Worm (Caenorhabditis elegans) whole organism, L4 larva: ENCODE data around the gene Y22D7AR.3.

ENCODE experiments used
- R02D3.7 ChIP-seq: fragments of 150-350 bp; sonication (generic microtip); optimal IDR thresholded peaks from 3 replicates; lab custom pipeline; 2014; ENCODE audit warnings: missing biosample characterization, missing genetic modification characterization
- Y105C5A.15 ChIP-seq: fragments of 200-800 bp; sonication (Bioruptor generic); IDR thresholded peaks from 2 replicates; pipeline ENCODE4 v1.3.6; 2022; ENCODE audit warnings: missing genetic modification characterization, missing compliant biosample characterization
- Y5F2A.4 ChIP-seq: fragments of 200-800 bp; sonication (Bioruptor generic); optimal IDR thresholded peaks from 2 replicates; lab custom pipeline; 2018; ENCODE audit warnings: mild to moderate bottlenecking, missing genetic modification characterization, missing compliant biosample characterization
- ZK546.5 ChIP-seq, 2 experiments: sonication (generic microtip); optimal IDR thresholded peaks; 2 replicates each; lab custom pipeline; 2017; ENCODE audit warnings: missing biosample characterization in 2 of 2, missing genetic modification characterization in 2 of 2
- aha-1 ChIP-seq: fragments of 150-350 bp; peaks from one replicate; lab custom pipeline; 2014; ENCODE audit warnings: missing biosample characterization, missing genetic modification characterization
- aly-2 ChIP-seq: sonication (generic microtip); optimal IDR thresholded peaks from 2 replicates; lab custom pipeline; 2018; ENCODE audit warnings: missing biosample characterization, missing genetic modification characterization
- arid-1 ChIP-seq: fragments of 200-800 bp; sonication (Bioruptor generic); conservative IDR thresholded peaks from 2 replicates; pipeline ENCODE4 v1.3.6; 2022; ENCODE audit warnings: missing genetic modification reagents, missing genetic modification characterization, missing compliant biosample characterization
- ceh-20 ChIP-seq: fragments of 200-800 bp; sonication (Bioruptor generic); IDR thresholded peaks from 2 replicates; pipeline ENCODE4 v1.3.6; 2022; ENCODE audit warnings: missing genetic modification reagents, missing genetic modification characterization, missing compliant biosample characterization
- ces-1 ChIP-seq: fragments of 150-350 bp; sonication (generic microtip); optimal IDR thresholded peaks from 4 replicates; lab custom pipeline; 2014; ENCODE audit warnings: missing biosample characterization, missing genetic modification reagents, missing genetic modification characterization
- daf-12 ChIP-seq: fragments of 150-350 bp; optimal IDR thresholded peaks from 2 replicates; lab custom pipeline; 2014; ENCODE audit warnings: missing biosample characterization, missing genetic modification reagents, missing genetic modification characterization
- daf-16 ChIP-seq, 3 experiments: sonication (generic microtip); optimal IDR thresholded peaks; 2 replicates each; lab custom pipeline; 2016 to 2017; ENCODE audit warnings: missing genetic modification characterization in 3 of 3, missing genetic modification reagents in 3 of 3, mild to moderate bottlenecking in 2 of 3, missing compliant biosample characterization in 2 of 3, missing biosample characterization in 1 of 3, moderate library complexity in 1 of 3
- dmd-6 ChIP-seq: fragments of 200-800 bp; sonication (Bioruptor generic); IDR thresholded peaks from 2 replicates; pipeline ENCODE4 v1.3.6; 2022; ENCODE audit warnings: missing genetic modification reagents, missing genetic modification characterization, missing compliant biosample characterization
- fos-1 ChIP-seq: fragments of 150-350 bp; optimal IDR thresholded peaks from 2 replicates; lab custom pipeline; 2014; ENCODE audit warnings: missing biosample characterization, missing genetic modification characterization
- gei-8 ChIP-seq: fragments of 200-800 bp; sonication (Bioruptor generic); optimal IDR thresholded peaks from 2 replicates; lab custom pipeline; 2018; ENCODE audit warnings: mild to moderate bottlenecking, missing genetic modification characterization, missing compliant biosample characterization
- jun-1 ChIP-seq: fragments of 150-350 bp; optimal IDR thresholded peaks from 2 replicates; lab custom pipeline; 2014; ENCODE audit warnings: missing biosample characterization, missing genetic modification reagents, missing genetic modification characterization
- lin-29 ChIP-seq: fragments of 200-800 bp; sonication (Bioruptor generic); IDR thresholded peaks from 2 replicates; pipeline ENCODE4 v1.3.6; 2022; ENCODE audit warnings: missing genetic modification reagents, missing genetic modification characterization, missing compliant biosample characterization
- lin-38 ChIP-seq: fragments of 200-800 bp; sonication (Bioruptor generic); IDR thresholded peaks from 2 replicates; pipeline ENCODE4 v1.3.6; 2022; ENCODE audit warnings: missing genetic modification reagents, missing genetic modification characterization, missing compliant biosample characterization
- madf-5 ChIP-seq, 2 experiments: fragments of 200-800 bp; sonication (Bioruptor generic); IDR thresholded peaks; 2 replicates each; pipeline ENCODE4 v1.3.6; 2022; ENCODE audit warnings: missing compliant biosample characterization in 2 of 2, missing genetic modification characterization in 2 of 2
- madf-9 ChIP-seq: fragments of 200-800 bp; sonication (Bioruptor generic); conservative IDR thresholded peaks from 2 replicates; pipeline ENCODE4 v1.3.6; 2022; ENCODE audit warnings: missing genetic modification reagents, missing genetic modification characterization, missing compliant biosample characterization
- mep-1 ChIP-seq: fragments of 150-350 bp; sonication (generic microtip); optimal IDR thresholded peaks from 3 replicates; lab custom pipeline; 2014; ENCODE audit warnings: missing biosample characterization, missing genetic modification characterization
- nhr-102 ChIP-seq: sonication (generic microtip); optimal IDR thresholded peaks from 2 replicates; lab custom pipeline; 2016; ENCODE audit warnings: mild to moderate bottlenecking, missing genetic modification characterization, moderate library complexity, missing compliant biosample characterization
- nhr-25 ChIP-seq: sonication (generic microtip); optimal IDR thresholded peaks from 2 replicates; lab custom pipeline; 2017; ENCODE audit warnings: missing genetic modification characterization, mild to moderate bottlenecking, missing compliant biosample characterization, antibody characterized with exemption, moderate library complexity, borderline replicate concordance; ENCODE audit not compliant: insufficient read depth
- nhr-76 ChIP-seq: fragments of 150-350 bp; optimal IDR thresholded peaks from 2 replicates; lab custom pipeline; 2014; ENCODE audit warnings: missing biosample characterization, missing genetic modification characterization
- set-16 ChIP-seq: fragments of 200-800 bp; sonication (Bioruptor generic); IDR thresholded peaks from 2 replicates; pipeline ENCODE4 v1.3.6; 2022; ENCODE audit warnings: missing genetic modification reagents, missing genetic modification characterization, missing compliant biosample characterization
- spr-3 ChIP-seq: fragments of 200-800 bp; sonication (Bioruptor generic); optimal IDR thresholded peaks from 2 replicates; lab custom pipeline; 2018; ENCODE audit warnings: mild to moderate bottlenecking, missing genetic modification characterization, missing compliant biosample characterization
- tra-1 ChIP-seq: fragments of 200-800 bp; sonication (Bioruptor generic); IDR thresholded peaks from 2 replicates; pipeline ENCODE4 v1.3.6; 2022; ENCODE audit warnings: missing genetic modification reagents, missing genetic modification characterization, missing compliant biosample characterization
- unc-39 ChIP-seq: sonication (generic microtip); optimal IDR thresholded peaks from 2 replicates; lab custom pipeline; 2017; ENCODE audit warnings: missing biosample characterization, missing genetic modification characterization
- zip-11 ChIP-seq: fragments of 200-800 bp; sonication (Bioruptor generic); IDR thresholded peaks from 2 replicates; pipeline ENCODE4 v1.3.6; 2022; ENCODE audit warnings: missing genetic modification characterization, missing compliant biosample characterization
- zip-2 ChIP-seq: fragments of 150-350 bp; optimal IDR thresholded peaks from 2 replicates; lab custom pipeline; 2014; ENCODE audit warnings: missing biosample characterization, missing genetic modification characterization
- ztf-7 ChIP-seq: fragments of 150-350 bp; optimal IDR thresholded peaks from 2 replicates; lab custom pipeline; 2014; ENCODE audit warnings: missing biosample characterization, missing genetic modification characterization

Gene Y22D7AR.3

DNA sequence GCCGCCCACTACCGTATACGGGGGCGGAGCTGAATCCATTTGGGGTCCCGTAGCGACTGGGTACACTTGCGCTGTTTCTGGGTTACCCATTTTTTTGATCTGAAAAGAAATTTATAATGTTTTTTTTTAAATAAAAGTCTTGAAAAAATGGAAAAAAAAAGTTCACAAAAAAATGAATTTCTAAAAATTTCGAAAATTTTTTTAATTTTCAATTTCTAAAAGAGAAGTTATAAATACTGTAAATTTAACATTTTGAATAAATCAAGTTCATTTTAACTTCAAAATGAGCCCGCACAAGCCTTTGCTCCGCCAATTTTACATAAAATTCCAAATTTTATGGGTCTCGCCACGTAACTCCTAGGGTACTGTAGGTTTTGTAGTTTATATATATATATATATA is 5.9 kb downstream of the Y22D7AR.3 start, which contains the start of gene Y22D7AL.15:
Y22D7AL.15 (minus strand) TSS at position 101 of the 400 bp plus-strand sequence.
- TF ChIP-seq set-16 (peak; percentile 17; the same call in 1 of the 2 replicates), Y105C5A.15 (no peak)

DNA sequence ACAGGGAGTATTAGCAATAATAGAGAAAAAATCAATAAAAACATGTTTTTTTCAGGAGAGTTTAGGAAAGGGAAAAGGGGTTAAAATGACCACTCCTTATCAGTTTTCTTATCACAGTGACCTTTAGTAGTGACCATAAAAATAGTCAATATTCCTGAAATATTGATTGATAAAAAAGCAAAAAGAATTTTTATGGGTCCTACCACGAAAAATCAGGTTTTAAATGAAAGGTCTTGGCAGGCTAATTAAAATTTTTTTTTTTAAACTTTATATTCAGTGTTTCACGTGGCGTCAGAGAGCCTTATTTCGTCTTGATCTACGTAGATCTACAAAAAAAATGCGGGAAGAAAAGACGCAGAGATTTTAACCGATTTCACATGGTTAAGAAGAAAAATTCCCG is 8.3 kb downstream of the Y22D7AR.3 start, which contains the start of gene cht-4:
cht-4 (minus strand) TSS at position 101 of the 400 bp plus-strand sequence.
- no peak for TF ChIP-seq lin-29
- TF ChIP-seq zip-11 = no peak
- TF ChIP-seq jun-1 (tag; lab: Kevin White, UChicago) = no peak
- no peak for TF ChIP-seq daf-16 (GFP tag; optimal IDR thresholded peaks at IDR 0.05; lab: Kevin White, UChicago)
- TF ChIP-seq daf-16 (tag; optimal IDR thresholded peaks at IDR 0.05; lab: Kevin White, UChicago) = peak; percentile 46
- TF ChIP-seq zip-2 (tag; lab: Kevin White, UChicago) = no peak
- TF ChIP-seq fos-1 = no peak

DNA sequence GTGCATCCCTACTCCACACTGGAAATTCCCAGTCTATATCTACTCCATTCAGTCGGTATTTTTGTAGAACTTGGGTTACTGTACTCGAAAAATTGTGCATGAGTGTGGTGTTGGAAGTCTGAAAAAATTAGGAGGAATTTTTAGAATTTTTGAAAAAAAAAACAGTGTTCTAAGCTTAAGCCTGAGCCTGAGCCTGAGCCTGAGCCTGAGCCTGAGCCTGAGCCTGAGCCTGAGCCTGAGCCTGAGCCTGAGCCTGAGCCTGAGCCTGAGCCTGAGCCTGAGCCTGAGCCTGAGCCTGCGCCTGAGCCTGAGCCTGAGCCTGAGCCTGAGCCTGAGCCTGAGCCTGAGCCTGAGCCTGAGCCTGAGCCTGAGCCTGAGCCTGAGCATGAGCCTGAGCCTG is 9.3 kb downstream of the Y22D7AR.3 start:
- TF ChIP-seq set-16 = peak; percentile 43; the same call in 1 of the 2 replicates

DNA sequence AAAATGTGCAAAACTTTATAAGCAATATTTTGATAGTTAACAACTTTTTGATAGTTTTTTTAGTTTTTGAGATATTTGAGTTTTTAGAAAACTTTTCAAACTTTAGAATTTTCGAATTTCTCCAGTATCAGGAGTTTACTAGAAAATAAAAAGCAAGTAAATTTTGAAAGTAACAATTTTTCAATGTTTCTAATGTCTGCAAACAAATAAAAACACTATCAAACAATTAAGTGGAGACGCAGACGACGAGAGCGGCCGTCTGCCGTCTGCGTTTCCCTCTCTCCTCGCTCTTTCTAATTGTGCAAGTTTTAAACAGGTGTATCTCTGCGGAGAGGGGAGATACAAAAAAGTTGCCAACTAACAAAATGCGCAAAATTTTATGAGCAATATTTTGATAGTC is 12.7 kb downstream of the Y22D7AR.3 start:
- no peak for TF ChIP-seq tra-1 (GFP tag; lab: Robert Waterston, UW)
- no peak for TF ChIP-seq gei-8
- TF ChIP-seq aly-2 (tag; lab: Kevin White, UChicago) = no peak
- TF ChIP-seq spr-3 (GFP tag; lab: Kevin White, UChicago) = no peak
- TF ChIP-seq ceh-20 (GFP tag; lab: Robert Waterston, UW) = no peak
- TF ChIP-seq aha-1 (tag; lab: Kevin White, UChicago) = peak; percentile 79
- no peak for TF ChIP-seq nhr-76
- no peak for TF ChIP-seq ztf-7 (tag; lab: Kevin White, UChicago)

- no peak for TF ChIP-seq unc-39 (tag; lab: Kevin White, UChicago)
- no peak for TF ChIP-seq R02D3.7 (tag; lab: Kevin White, UChicago)
- no peak for TF ChIP-seq madf-9
- TF ChIP-seq madf-5 (GFP tag; IDR thresholded peaks at IDR 0.05; lab: Robert Waterston, UW) = no peak
- no peak for TF ChIP-seq daf-12 (tag; lab: Kevin White, UChicago)
- TF ChIP-seq mep-1 (tag; lab: Kevin White, UChicago) = no peak
- TF ChIP-seq dmd-6 (GFP tag; lab: Robert Waterston, UW) = no peak
- TF ChIP-seq Y5F2A.4 (GFP tag; lab: Kevin White, UChicago) = no peak
- TF ChIP-seq arid-1 = no peak
- TF ChIP-seq lin-38 (GFP tag; lab: Robert Waterston, UW) = no peak
- no peak for TF ChIP-seq ces-1
- TF ChIP-seq jun-1 (tag; lab: Kevin White, UChicago) = no peak
- no peak for TF ChIP-seq ZK546.5 (tag; optimal IDR thresholded peaks at IDR 0.05; lab: Kevin White, UChicago)
Observed at ce11 chrIII:1652181-1652580, 13.5 kb downstream of the Y22D7AR.3 start, which contains the start of gene Y22D7AL.1. TSS of gene Y22D7AL.1 (plus strand) at chrIII:1652481.

ce11 chrIII:1641163-1641562 is 24.5 kb downstream of the Y22D7AR.3 start, which contains the start of gene Y22D7AL.3:
TSS of gene Y22D7AL.3 (plus strand) at chrIII:1641463.
- TF ChIP-seq jun-1 (tag; lab: Kevin White, UChicago) = no peak
- peak; percentile 28 for TF ChIP-seq aha-1 (tag; lab: Kevin White, UChicago)
- no peak for TF ChIP-seq nhr-25
- TF ChIP-seq, all 104 proteins: peak for 1

ce11 chrIII:1638345-1638744 is 27.3 kb downstream of the Y22D7AR.3 start:
- TF ChIP-seq nhr-102 (tag; lab: Kevin White, UChicago) = no peak
- peak; percentile 82 for TF ChIP-seq set-16
